Fruit fly (Drosophila melanogaster): ENCODE results near the gene Or10a.

DNA sequence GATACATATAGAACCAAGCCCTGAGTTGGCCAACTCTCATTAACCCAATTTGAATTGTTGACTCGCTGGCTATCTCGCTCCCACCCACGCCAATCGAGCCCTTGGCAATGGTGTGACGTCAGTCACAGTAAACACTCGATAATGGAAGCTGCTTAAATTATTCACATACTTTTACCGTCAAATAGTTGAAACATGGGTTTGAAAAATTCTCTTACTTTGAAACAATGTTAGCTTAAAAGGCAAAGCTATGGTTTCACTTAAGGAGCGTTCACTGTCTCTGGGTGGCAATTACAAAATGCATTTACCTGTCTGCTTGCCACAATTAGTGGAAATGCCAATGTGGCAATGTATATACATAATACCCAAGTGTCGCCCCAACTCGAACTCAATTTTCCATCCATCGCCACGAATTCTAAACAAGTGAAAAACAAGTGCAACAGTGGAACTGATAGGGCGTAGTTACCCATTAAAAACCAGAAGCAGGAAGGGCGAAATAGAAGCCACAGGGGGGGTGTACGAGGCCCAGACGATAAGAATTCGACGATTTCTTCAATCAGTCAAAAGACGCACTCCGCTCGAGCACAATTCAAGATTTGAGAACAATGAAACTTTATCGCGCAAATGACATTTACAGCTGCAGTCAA, 32.4 kb upstream of the Or10a start:
- TF ChIP-seq Hr39 (GFP tag; optimal IDR thresholded peaks at IDR 0.05) (peak; percentile 92), fd59A (GFP tag; optimal IDR thresholded peaks at IDR 0.05) (no peak), OdsH (GFP tag; optimal IDR thresholded peaks at IDR 0.05) (peak; percentile 57), CG3032 (tag; optimal IDR thresholded peaks at IDR 0.05) (peak; percentile 31), svp (GFP tag) (peak; percentile 93)

Measured in whole organism, prepupa.